Worm (Caenorhabditis elegans) whole organism, early embryonic: ENCODE data around the gene F35G2.1.

ENCODE experiments used
- F13C5.2 ChIP-seq: sonication (generic microtip); optimal IDR thresholded peaks from 2 replicates; lab custom pipeline; 2017; ENCODE audit warnings: mild to moderate bottlenecking, missing genetic modification characterization, inconsistent platforms, missing compliant biosample characterization
- ama-1 ChIP-seq: fragments of 150-350 bp; optimal IDR thresholded peaks from 2 replicates; lab custom pipeline; 2014
- ets-7 ChIP-seq: sonication (generic microtip); optimal IDR thresholded peaks from 2 replicates; lab custom pipeline; 2016; ENCODE audit warnings: missing genotype, missing genetic modification characterization, missing compliant biosample characterization
- flt-1 ChIP-seq: fragments of 200-800 bp; sonication (Bioruptor generic); IDR thresholded peaks from 2 replicates; pipeline ENCODE4 v1.3.6; 2022; ENCODE audit warnings: missing genetic modification characterization, missing compliant biosample characterization
- hmg-4 ChIP-seq: fragments of 200-800 bp; sonication (Bioruptor generic); optimal IDR thresholded peaks from 2 replicates; lab custom pipeline; 2018; ENCODE audit warnings: mild to moderate bottlenecking, missing genetic modification characterization, missing compliant biosample characterization
- hnd-1 ChIP-seq: sonication (generic microtip); optimal IDR thresholded peaks from 2 replicates; lab custom pipeline; 2016; ENCODE audit warnings: missing genetic modification characterization, missing compliant biosample characterization
- tra-4 ChIP-seq: sonication (generic microtip); optimal IDR thresholded peaks from 2 replicates; lab custom pipeline; 2017; ENCODE audit warnings: missing genetic modification characterization, missing compliant biosample characterization

ce11 chrIV:12208984-12209676 lies 6.1 kb downstream of the F35G2.1 start, which contains the start of the genes marb-1 and F35G2.3:
- TF ChIP-seq hmg-4 (GFP tag; lab: Kevin White, UChicago), result no peak
- no peak for TF ChIP-seq F13C5.2 (tag; lab: Kevin White, UChicago)
- no peak for TF ChIP-seq ama-1 (lab: Kevin White, UChicago)
- no peak for TF ChIP-seq tra-4 (tag; lab: Kevin White, UChicago)
- no peak for TF ChIP-seq hnd-1 (tag; lab: Kevin White, UChicago)
- no peak for TF ChIP-seq ets-7 (tag; lab: Kevin White, UChicago)
- no peak for TF ChIP-seq flt-1 (GFP tag; lab: Robert Waterston, UW)
